Worm (Caenorhabditis elegans) whole organism, young adult: ENCODE data around the gene K09C6.7.
"Not testable (repeated sequence)": the region's sequence is repeated elsewhere in the genome, so short reads cannot be mapped to it uniquely, and the experiment has no call there.

Source experiments
- D2030.7 ChIP-seq: fragments of 200-800 bp; sonication (Bioruptor generic); IDR thresholded peaks from 2 replicates; pipeline ENCODE4 v1.3.6; 2022; ENCODE audit warnings: missing genetic modification reagents, missing genetic modification characterization, missing compliant biosample characterization
- F22D6.2 ChIP-seq: sonication (generic microtip); optimal IDR thresholded peaks from 2 replicates; lab custom pipeline; 2016; ENCODE audit warnings: mild to moderate bottlenecking, missing genetic modification characterization, missing compliant biosample characterization
- F33H1.4 ChIP-seq: fragments of 200-800 bp; sonication (Bioruptor generic); IDR thresholded peaks from 2 replicates; pipeline ENCODE4 v1.3.6; 2022; ENCODE audit warnings: missing genetic modification reagents, missing genetic modification characterization, missing compliant biosample characterization
- F37B4.10 ChIP-seq: fragments of 200-800 bp; sonication (Bioruptor generic); IDR thresholded peaks from 2 replicates; pipeline ENCODE4 v1.3.6; 2022; ENCODE audit warnings: missing genetic modification characterization, missing compliant biosample characterization
- F57C9.4 ChIP-seq: sonication (generic microtip); optimal IDR thresholded peaks from 2 replicates; lab custom pipeline; 2017; ENCODE audit warnings: mild to moderate bottlenecking, missing genetic modification characterization, missing compliant biosample characterization
- K12H6.12 ChIP-seq: fragments of 200-800 bp; sonication (Bioruptor generic); optimal IDR thresholded peaks from 2 replicates; lab custom pipeline; 2018; ENCODE audit warnings: mild to moderate bottlenecking, missing genetic modification characterization, missing compliant biosample characterization
- T07F8.4 ChIP-seq: sonication (generic microtip); optimal IDR thresholded peaks from 2 replicates; lab custom pipeline; 2016; ENCODE audit warnings: mild to moderate bottlenecking, missing genetic modification characterization, moderate library complexity, missing compliant biosample characterization
- T26A5.8 ChIP-seq: sonication (generic microtip); optimal IDR thresholded peaks from 2 replicates; lab custom pipeline; 2016; ENCODE audit warnings: missing genetic modification characterization, missing compliant biosample characterization
- ama-1 ChIP-seq, 3 experiments: fragments of 150-350 bp in 1 of 3; sonication (generic microtip) in 2 of 3; optimal IDR thresholded peaks; 2 replicates each; lab custom pipeline; 2014 to 2018; ENCODE audit warnings: missing biosample characterization in 2 of 3, missing genetic modification characterization in 2 of 3, missing genetic modification reagents in 2 of 3
- attf-5 ChIP-seq: fragments of 200-800 bp; sonication (Bioruptor generic); optimal IDR thresholded peaks from 2 replicates; lab custom pipeline; 2018; ENCODE audit warnings: mild to moderate bottlenecking, missing genetic modification characterization, missing compliant biosample characterization
- attf-6 ChIP-seq: fragments of 200-800 bp; sonication (Bioruptor generic); IDR thresholded peaks from 2 replicates; pipeline ENCODE4 v1.3.6; 2022; ENCODE audit warnings: missing genetic modification reagents, missing genetic modification characterization, missing compliant biosample characterization
- bed-1 ChIP-seq: fragments of 200-800 bp; sonication (Bioruptor generic); IDR thresholded peaks from 2 replicates; pipeline ENCODE4 v1.3.6; 2022; ENCODE audit warnings: missing genetic modification reagents, missing genetic modification characterization, missing compliant biosample characterization
- ceh-100 ChIP-seq: fragments of 200-800 bp; sonication (Bioruptor generic); IDR thresholded peaks from 2 replicates; pipeline ENCODE4 v1.3.6; 2022; ENCODE audit warnings: missing genetic modification reagents, missing genetic modification characterization, missing compliant biosample characterization
- ceh-91 ChIP-seq: fragments of 200-800 bp; sonication (Bioruptor generic); IDR thresholded peaks from 2 replicates; pipeline ENCODE4 v1.3.6; 2022; ENCODE audit warnings: missing genetic modification reagents, missing genetic modification characterization, missing compliant biosample characterization
- chd-7 ChIP-seq: sonication (generic microtip); optimal IDR thresholded peaks from 2 replicates; lab custom pipeline; 2016; ENCODE audit warnings: mild to moderate bottlenecking, missing genetic modification characterization, moderate library complexity, missing compliant biosample characterization
- die-1 ChIP-seq: sonication (generic microtip); optimal IDR thresholded peaks from 2 replicates; lab custom pipeline; 2016; ENCODE audit warnings: missing genotype, mild to moderate bottlenecking, missing genetic modification characterization, missing compliant biosample characterization
- dpff-1 ChIP-seq: sonication (generic microtip); optimal IDR thresholded peaks from 2 replicates; lab custom pipeline; 2017; ENCODE audit warnings: mild to moderate bottlenecking, missing genetic modification characterization, missing compliant biosample characterization
- egrh-3 ChIP-seq: fragments of 200-800 bp; sonication (Bioruptor generic); IDR thresholded peaks from 2 replicates; pipeline ENCODE4 v1.3.6; 2022; ENCODE audit warnings: missing genetic modification reagents, missing genetic modification characterization, missing compliant biosample characterization
- him-1 ChIP-seq: sonication (generic microtip); optimal IDR thresholded peaks from 2 replicates; lab custom pipeline; 2016; ENCODE audit warnings: missing genotype, missing genetic modification reagents, missing genetic modification characterization, missing compliant biosample characterization
- hlh-26 ChIP-seq: fragments of 200-800 bp; sonication (Bioruptor generic); conservative IDR thresholded peaks from 2 replicates; pipeline ENCODE4 v1.3.6; 2022; ENCODE audit warnings: missing genetic modification reagents, missing genetic modification characterization, missing compliant biosample characterization
- hrde-1 ChIP-seq: sonication (generic microtip); optimal IDR thresholded peaks from 2 replicates; lab custom pipeline; 2016; ENCODE audit warnings: missing genetic modification characterization, mild to moderate bottlenecking, missing compliant biosample characterization, moderate library complexity, missing genotype, missing genetic modification reagents, borderline replicate concordance
- let-607 ChIP-seq, 2 experiments: fragments of 200-800 bp in 1 of 2; sonication (Bioruptor generic) in 1 of 2; sonication (generic microtip) in 1 of 2; optimal IDR thresholded peaks; 2 replicates each; lab custom pipeline; 2016 to 2018; ENCODE audit warnings: mild to moderate bottlenecking in 2 of 2, missing compliant biosample characterization in 2 of 2, missing genetic modification characterization in 2 of 2, moderate library complexity in 2 of 2, missing genotype in 1 of 2
- lir-1 ChIP-seq: fragments of 200-800 bp; sonication (Bioruptor generic); conservative IDR thresholded peaks from 2 replicates; pipeline ENCODE4 v1.3.6; 2022; ENCODE audit warnings: missing genetic modification reagents, missing genetic modification characterization, missing compliant biosample characterization
- madf-3 ChIP-seq: fragments of 200-800 bp; sonication (Bioruptor generic); IDR thresholded peaks from 2 replicates; pipeline ENCODE4 v1.3.6; 2022; ENCODE audit warnings: missing genetic modification reagents, missing genetic modification characterization, missing compliant biosample characterization
- madf-8 ChIP-seq: fragments of 200-800 bp; sonication (Bioruptor generic); conservative IDR thresholded peaks from 2 replicates; pipeline ENCODE4 v1.3.6; 2022; ENCODE audit warnings: missing genetic modification reagents, missing genetic modification characterization, missing compliant biosample characterization
- mcd-1 ChIP-seq: fragments of 200-800 bp; sonication (Bioruptor generic); IDR thresholded peaks from 2 replicates; pipeline ENCODE4 v1.3.6; 2022; ENCODE audit warnings: missing genetic modification reagents, missing genetic modification characterization, missing compliant biosample characterization
- mel-28 ChIP-seq: sonication (generic microtip); optimal IDR thresholded peaks from 2 replicates; lab custom pipeline; 2016; ENCODE audit warnings: borderline replicate concordance, mild to moderate bottlenecking, missing genetic modification characterization, missing compliant biosample characterization
- mxl-1 ChIP-seq: sonication (generic microtip); optimal IDR thresholded peaks from 2 replicates; lab custom pipeline; 2016; ENCODE audit warnings: missing genetic modification characterization, missing compliant biosample characterization
- nfyb-1 ChIP-seq: fragments of 200-800 bp; sonication (Bioruptor generic); IDR thresholded peaks from 2 replicates; pipeline ENCODE4 v1.3.6; 2022; ENCODE audit warnings: missing genetic modification reagents, missing genetic modification characterization, missing compliant biosample characterization
- nhr-90 ChIP-seq: sonication (generic microtip); optimal IDR thresholded peaks from 2 replicates; lab custom pipeline; 2016; ENCODE audit warnings: missing genotype, mild to moderate bottlenecking, missing genetic modification characterization, missing compliant biosample characterization
- pbrm-1 ChIP-seq: fragments of 200-800 bp; sonication (Bioruptor generic); IDR thresholded peaks from 2 replicates; pipeline ENCODE4 v1.3.6; 2022; ENCODE audit warnings: missing genetic modification reagents, missing genetic modification characterization, missing compliant biosample characterization
- unc-62 ChIP-seq: fragments of 150-350 bp; optimal IDR thresholded peaks from 2 replicates; lab custom pipeline; 2014; ENCODE audit warnings: missing biosample characterization, missing genetic modification reagents, missing genetic modification characterization
- xnd-1 ChIP-seq: sonication (generic microtip); optimal IDR thresholded peaks from 2 replicates; lab custom pipeline; 2016; ENCODE audit warnings: missing genotype, missing genetic modification reagents, missing genetic modification characterization, missing compliant biosample characterization
- zfh-2 ChIP-seq: fragments of 200-800 bp; sonication (Bioruptor generic); conservative IDR thresholded peaks from 2 replicates; pipeline ENCODE4 v1.3.6; 2022; ENCODE audit warnings: missing genetic modification reagents, missing genetic modification characterization, missing compliant biosample characterization

The K09C6.7 gene

ce11 chrV:847521-847920, 8.6 kb upstream of the K09C6.7 start, which contains the start of gene srbc-13:
TSS of gene srbc-13 (plus strand) at chrV:847821.
- TF ChIP-seq madf-8 (no peak), nhr-90 (no peak), pbrm-1 (GFP tag; lab: Robert Waterston, UW) (no peak), F33H1.4 (no peak), F22D6.2 (no peak), nfyb-1 (GFP tag; lab: Robert Waterston, UW) (no peak), attf-6 (GFP tag; lab: Robert Waterston, UW) (no peak), hrde-1 (tag; lab: Kevin White, UChicago) (no peak), T07F8.4 (tag; lab: Kevin White, UChicago) (no peak), lir-1 (GFP tag; lab: Robert Waterston, UW) (no peak), let-607 (tag; optimal IDR thresholded peaks at IDR 0.05; lab: Kevin White, UChicago) (no peak), ceh-100 (GFP tag; lab: Robert Waterston, UW) (no peak), hlh-26 (GFP tag; lab: Robert Waterston, UW) (no peak), T26A5.8 (no peak), chd-7 (tag; lab: Kevin White, UChicago) (no peak), dpff-1 (tag; lab: Kevin White, UChicago) (no peak)

DNA sequence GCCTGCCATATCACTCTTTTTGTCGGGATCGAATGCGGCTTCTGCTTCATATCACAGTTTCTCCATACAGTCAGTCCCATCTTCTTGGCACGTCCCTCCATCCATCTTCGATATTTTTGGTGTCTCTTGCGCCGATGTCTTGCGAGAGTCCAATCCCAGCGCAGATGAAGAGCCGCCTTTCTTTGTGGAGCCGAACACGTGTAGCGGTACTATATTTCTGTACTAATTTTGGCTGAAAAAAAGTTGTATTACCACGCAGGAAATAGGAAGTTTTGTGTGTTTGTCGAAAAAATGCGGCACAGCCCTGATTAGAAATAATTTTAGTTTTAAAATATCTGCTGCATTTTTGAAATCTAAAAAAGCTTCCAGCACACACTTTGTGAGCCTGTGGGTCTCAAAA, 4.2 kb upstream of the K09C6.7 start, which contains the start of gene K09C6.8:
TSS of gene K09C6.8 (minus strand) at position 101 of the 400 bp plus-strand sequence.
- not testable (repeated sequence) for TF ChIP-seq F57C9.4 (tag; lab: Kevin White, UChicago); K12H6.12 (tag; lab: Kevin White, UChicago); mxl-1
- TF ChIP-seq, all 124 proteins: peak for 0; not testable (repeated sequence) for 124

- TF ChIP-seq xnd-1, result no peak
- TF ChIP-seq him-1 (tag; lab: Kevin White, UChicago), result no peak
- peak; percentile 100 for TF ChIP-seq egrh-3 (GFP tag; lab: Robert Waterston, UW)
- peak; percentile 59; the same call in 1 of the 2 replicates for TF ChIP-seq mcd-1 (GFP tag; lab: Robert Waterston, UW)
- TF ChIP-seq zfh-2 (GFP tag; lab: Robert Waterston, UW), result peak; percentile 89
- TF ChIP-seq D2030.7 (GFP tag; lab: Robert Waterston, UW), result 0 out of 2 replicates have a peak, but pooled peaks have one; percentile 14
Observed at ce11 chrV:842611-843010, 3.7 kb upstream of the K09C6.7 start.

- TF ChIP-seq bed-1 (GFP tag; lab: Robert Waterston, UW) (no peak), ceh-91 (GFP tag; lab: Robert Waterston, UW) (no peak), die-1 (tag; lab: Kevin White, UChicago) (no peak), ama-1 (optimal IDR thresholded peaks at IDR 0.05; lab: Kevin White, UChicago) (no peak), ama-1 (GFP tag; optimal IDR thresholded peaks at IDR 0.05; lab: Kevin White, UChicago) (no peak), unc-62 (no peak), F33H1.4 (no peak), mcd-1 (GFP tag; lab: Robert Waterston, UW) (no peak), F37B4.10 (GFP tag; lab: Robert Waterston, UW) (no peak), mel-28 (tag; lab: Kevin White, UChicago) (no peak), zfh-2 (GFP tag; lab: Robert Waterston, UW) (no peak), madf-8 (no peak), madf-3 (GFP tag; lab: Robert Waterston, UW) (no peak), attf-5 (GFP tag; lab: Kevin White, UChicago) (no peak)
Observed at ce11 chrV:833368-833767, 5.5 kb downstream of the K09C6.7 start, which contains the start of gene F41H8.1. TSS of gene F41H8.1 (plus strand) at chrV:833668.
